Fruit fly (Drosophila melanogaster) S2 (cell line): ENCODE data around the gene PNKP.

Source experiments
- CG8478 ChIP-seq: fragments of >200 bp; optimal IDR thresholded peaks from 2 replicates; lab custom pipeline; 2018
- CTCF ChIP-seq, 2 experiments: fragments of >200 bp; optimal IDR thresholded peaks; 2 replicates each; lab custom pipeline; 2018

Gene PNKP

DNA sequence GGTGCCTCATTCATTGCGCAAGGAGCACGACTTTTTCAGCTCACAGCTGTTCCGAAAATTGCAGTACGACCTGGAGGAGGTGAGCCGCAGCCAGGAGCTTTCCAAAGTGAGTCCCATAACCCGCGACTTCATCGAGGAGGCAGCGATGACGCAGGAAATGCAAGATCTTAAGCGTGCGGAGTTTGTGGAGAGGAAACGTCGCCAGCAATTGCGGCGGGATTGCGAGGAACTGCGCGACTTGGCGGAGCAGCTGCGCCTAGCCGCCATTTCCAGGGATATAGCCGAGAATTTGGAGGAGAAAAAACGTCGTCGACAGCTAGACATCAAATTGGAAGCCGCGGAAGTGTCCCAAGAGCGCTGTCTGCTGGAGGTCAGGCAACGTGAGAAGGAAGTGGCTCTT, 4.5 kb upstream of the PNKP start:
- TF ChIP-seq CTCF (optimal IDR thresholded peaks at IDR 0.05; lab: Kevin White, UChicago) (no peak), CG8478 (lab: Kevin White, UChicago) (no peak)

- TF ChIP-seq CTCF (optimal IDR thresholded peaks at IDR 0.05; lab: Kevin White, UChicago) = no peak
- TF ChIP-seq CG8478 (lab: Kevin White, UChicago) = no peak
Observed at dm6 chr3R:8347279-8347678, 4.0 kb upstream of the PNKP start, which contains the start of gene CG7352. TSS of gene CG7352 (plus strand) at chr3R:8347579.

dm6 chr3R:8344174-8344573, 858 bp upstream of the PNKP start, which contains the start of gene DppIII:
TSS of gene DppIII (plus strand) at chr3R:8344400.
- TF ChIP-seq CG8478 (lab: Kevin White, UChicago) (no peak), CTCF (optimal IDR thresholded peaks at IDR 0.05; lab: Kevin White, UChicago) (no peak)

dm6 chr3R:8340675-8341275, 2.5 kb downstream of the PNKP start, which contains the start of the genes COX7A and Arl2:
TSS of gene COX7A (minus strand) at chr3R:8341043.
TSS of gene Arl2 (plus strand) at chr3R:8341100.
- TF ChIP-seq CG8478 (lab: Kevin White, UChicago) = no peak
- peak in 1 of 2 experiments; percentile 16 for TF ChIP-seq CTCF (optimal IDR thresholded peaks at IDR 0.05; lab: Kevin White, UChicago)

dm6 chr3R:8336012-8336567, 7.2 kb downstream of the PNKP start:
- TF ChIP-seq CTCF (optimal IDR thresholded peaks at IDR 0.05; lab: Kevin White, UChicago) (no peak), CG8478 (lab: Kevin White, UChicago) (no peak)

dm6 chr3R:8334982-8335381, 8.3 kb downstream of the PNKP start:
- TF ChIP-seq CG8478 (lab: Kevin White, UChicago) (no peak), CTCF (optimal IDR thresholded peaks at IDR 0.05; lab: Kevin White, UChicago) (no peak)

DNA sequence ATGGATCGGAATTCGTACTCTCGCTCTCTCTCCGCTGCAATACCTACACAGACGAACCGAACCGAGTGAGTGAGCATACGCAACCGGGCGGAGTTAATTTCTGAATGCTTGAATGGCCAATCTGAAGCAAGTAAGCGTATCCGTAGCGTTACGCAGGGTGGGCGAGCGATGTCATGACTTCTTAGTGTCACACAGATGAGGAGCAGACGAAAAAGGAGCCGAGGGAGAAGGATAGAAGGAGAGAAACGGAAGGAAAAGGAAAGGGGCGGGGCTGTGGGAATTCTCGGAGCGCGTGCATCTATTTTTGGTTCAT, 8.9 kb downstream of the PNKP start:
- TF ChIP-seq CTCF (optimal IDR thresholded peaks at IDR 0.05; lab: Kevin White, UChicago) (no peak), CG8478 (lab: Kevin White, UChicago) (no peak)

dm6 chr3R:8333768-8334470, 9.4 kb downstream of the PNKP start, which contains the start of gene Poxm:
TSS of gene Poxm (minus strand) at chr3R:8333792.
- TF ChIP-seq CG8478 (lab: Kevin White, UChicago) = no peak
- no peak for TF ChIP-seq CTCF (optimal IDR thresholded peaks at IDR 0.05; lab: Kevin White, UChicago)

dm6 chr3R:8329628-8330027, 13.7 kb downstream of the PNKP start:
- no peak for TF ChIP-seq CTCF (optimal IDR thresholded peaks at IDR 0.05; lab: Kevin White, UChicago)
- no peak for TF ChIP-seq CG8478 (lab: Kevin White, UChicago)

dm6 chr3R:8327967-8328789, 15.1 kb downstream of the PNKP start:
- no peak for TF ChIP-seq CTCF (optimal IDR thresholded peaks at IDR 0.05; lab: Kevin White, UChicago)
- no peak for TF ChIP-seq CG8478 (lab: Kevin White, UChicago)

DNA sequence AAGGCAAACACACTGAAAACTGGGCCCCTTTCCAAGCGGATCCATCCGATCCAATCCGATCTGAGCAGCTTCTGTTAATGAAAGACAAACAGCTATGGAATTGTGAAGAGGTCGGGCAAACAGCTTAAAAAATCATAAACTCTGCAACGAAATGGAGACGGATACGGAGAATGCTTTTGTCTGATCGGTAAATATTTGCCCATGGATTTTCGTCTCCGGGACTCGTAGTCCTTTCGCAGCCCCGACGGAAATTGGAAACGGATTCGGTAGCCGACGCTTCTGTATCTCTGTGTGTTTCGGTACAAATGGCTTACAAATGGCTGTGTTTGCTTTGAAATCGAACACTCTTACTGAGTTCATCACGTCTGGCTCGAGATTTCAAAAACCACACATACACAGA, 16.4 kb downstream of the PNKP start:
- TF ChIP-seq CG8478 (lab: Kevin White, UChicago) (no peak), CTCF (optimal IDR thresholded peaks at IDR 0.05; lab: Kevin White, UChicago) (no peak)

DNA sequence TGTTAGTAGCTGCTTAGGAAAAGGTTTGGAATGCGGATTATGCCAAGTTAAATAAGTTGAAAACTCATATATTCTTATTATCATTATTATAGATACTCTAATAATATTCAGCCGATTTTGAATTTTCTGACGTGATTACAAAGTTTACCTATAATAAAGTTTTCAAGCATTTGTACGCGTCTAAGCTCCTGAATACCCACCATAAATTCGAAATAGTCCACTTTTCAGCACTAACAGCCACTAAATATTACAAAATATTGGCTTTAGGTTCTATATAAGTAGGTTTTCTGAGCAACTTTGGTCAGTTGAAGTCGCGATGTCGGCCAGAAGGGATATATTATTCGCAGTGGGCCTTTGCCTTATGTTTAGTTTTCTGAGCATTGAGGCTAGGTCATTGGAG, 19.3 kb downstream of the PNKP start, which contains the start of gene CG7443:
Gene CG7443, plus strand, starts transcription at position 301 of the 400 bp plus-strand sequence.
- no peak for TF ChIP-seq CG8478 (lab: Kevin White, UChicago)
- no peak for TF ChIP-seq CTCF (optimal IDR thresholded peaks at IDR 0.05; lab: Kevin White, UChicago)

DNA sequence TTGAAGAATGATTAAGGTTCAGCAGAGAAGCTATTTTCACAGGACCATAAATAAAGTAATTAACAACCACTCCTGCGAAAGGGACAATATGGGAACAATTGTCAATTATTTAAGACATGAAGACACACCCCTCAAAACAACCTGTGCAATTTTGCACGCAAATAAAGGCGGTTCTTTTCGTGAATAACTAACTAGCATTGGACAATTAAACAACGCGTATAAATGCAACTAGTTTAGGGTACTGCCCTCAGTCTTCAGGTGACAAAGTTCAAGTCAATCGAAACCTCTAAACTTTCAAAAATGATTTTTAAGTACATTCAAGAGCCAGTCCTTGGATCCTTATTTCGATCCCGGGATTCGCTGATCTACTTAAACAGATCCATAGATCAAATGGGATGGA, 21.9 kb downstream of the PNKP start, which contains the start of gene Or85a:
Gene Or85a, plus strand, starts transcription at position 301 of the 400 bp plus-strand sequence.
- TF ChIP-seq CTCF (optimal IDR thresholded peaks at IDR 0.05; lab: Kevin White, UChicago) (no peak), CG8478 (lab: Kevin White, UChicago) (no peak)

DNA sequence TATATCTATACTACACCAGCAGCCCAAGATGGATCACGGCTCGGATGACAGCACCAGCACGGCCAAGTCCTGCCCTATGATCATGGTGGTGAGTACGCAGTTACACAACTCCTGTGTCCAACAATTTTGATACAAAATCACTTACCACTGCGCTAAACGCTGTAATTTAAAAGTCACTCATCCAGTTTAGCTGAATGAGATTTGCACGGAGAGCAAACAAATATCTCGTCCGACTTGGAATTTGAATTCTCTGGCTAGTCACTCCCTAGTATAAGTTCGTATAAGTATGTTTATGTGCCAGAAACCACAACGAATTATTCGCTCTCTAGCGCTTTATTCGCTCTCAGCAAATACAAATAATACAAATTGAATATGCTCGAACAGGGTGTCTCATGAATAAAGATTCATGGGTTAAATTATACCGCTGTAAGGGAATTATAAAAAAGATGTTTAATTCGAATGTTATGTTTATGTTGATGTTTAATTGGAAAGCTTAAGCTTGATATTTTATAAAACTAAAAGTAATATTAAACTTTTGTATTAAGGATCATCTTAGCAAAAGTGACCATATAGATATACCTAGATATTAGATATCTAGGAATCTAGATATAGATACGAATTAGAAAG, 25.5 kb downstream of the PNKP start:
- TF ChIP-seq CTCF (optimal IDR thresholded peaks at IDR 0.05; lab: Kevin White, UChicago) = no peak
- no peak for TF ChIP-seq CG8478 (lab: Kevin White, UChicago)
